Worm (Caenorhabditis elegans) whole organism, L4 larva: ENCODE measurements around the gene Y50E8A.11.
"Not testable (repeated sequence)": the region's sequence is repeated elsewhere in the genome, so short reads cannot be mapped to it uniquely, and the experiment has no call there.

ENCODE experiments used
- F26F4.8 ChIP-seq: fragments of 200-800 bp; sonication (Bioruptor generic); conservative IDR thresholded peaks from 2 replicates; pipeline ENCODE4 v1.3.6; 2022; ENCODE audit warnings: missing genetic modification characterization, missing compliant biosample characterization
- T20F7.1 ChIP-seq: fragments of 200-800 bp; sonication (Bioruptor generic); optimal IDR thresholded peaks from 2 replicates; lab custom pipeline; 2018; ENCODE audit warnings: mild to moderate bottlenecking, missing genetic modification characterization, missing compliant biosample characterization
- Y75B8A.6 ChIP-seq: fragments of 200-800 bp; sonication (Bioruptor generic); IDR thresholded peaks from 2 replicates; pipeline ENCODE4 v1.3.6; 2022; ENCODE audit warnings: missing genetic modification reagents, missing genetic modification characterization, missing compliant biosample characterization
- ZK546.5 ChIP-seq, 2 experiments: sonication (generic microtip); optimal IDR thresholded peaks; 2 replicates each; lab custom pipeline; 2017; ENCODE audit warnings: missing biosample characterization in 2 of 2, missing genetic modification characterization in 2 of 2
- aha-1 ChIP-seq: fragments of 150-350 bp; peaks from one replicate; lab custom pipeline; 2014; ENCODE audit warnings: missing biosample characterization, missing genetic modification characterization
- ama-1 ChIP-seq: fragments of 150-350 bp; optimal IDR thresholded peaks from 2 replicates; lab custom pipeline; 2014; ENCODE audit warnings: inconsistent platforms, mixed read lengths
- ceh-28 ChIP-seq: fragments of 150-350 bp; optimal IDR thresholded peaks from 2 replicates; lab custom pipeline; 2014; ENCODE audit warnings: missing biosample characterization, missing genetic modification reagents, missing genetic modification characterization
- cey-2 ChIP-seq: sonication (generic microtip); optimal IDR thresholded peaks from 3 replicates; lab custom pipeline; 2017; ENCODE audit warnings: missing genetic modification characterization, mild to moderate bottlenecking, missing compliant biosample characterization, antibody characterized with exemption, borderline replicate concordance; ENCODE audit not compliant: insufficient read depth
- dmd-6 ChIP-seq: fragments of 200-800 bp; sonication (Bioruptor generic); IDR thresholded peaks from 2 replicates; pipeline ENCODE4 v1.3.6; 2022; ENCODE audit warnings: missing genetic modification reagents, missing genetic modification characterization, missing compliant biosample characterization
- dmd-8 ChIP-seq: fragments of 200-800 bp; sonication (Bioruptor generic); IDR thresholded peaks from 2 replicates; pipeline ENCODE4 v1.3.6; 2022; ENCODE audit warnings: missing genetic modification characterization, missing compliant biosample characterization
- dpl-1 ChIP-seq: fragments of 150-350 bp; optimal IDR thresholded peaks from 2 replicates; lab custom pipeline; 2014; ENCODE audit warnings: missing biosample characterization, missing genetic modification reagents, missing genetic modification characterization
- fos-1 ChIP-seq: fragments of 150-350 bp; optimal IDR thresholded peaks from 2 replicates; lab custom pipeline; 2014; ENCODE audit warnings: missing biosample characterization, missing genetic modification characterization
- gei-8 ChIP-seq: fragments of 200-800 bp; sonication (Bioruptor generic); optimal IDR thresholded peaks from 2 replicates; lab custom pipeline; 2018; ENCODE audit warnings: mild to moderate bottlenecking, missing genetic modification characterization, missing compliant biosample characterization
- hlh-11 ChIP-seq: fragments of 200-800 bp; sonication (Bioruptor generic); optimal IDR thresholded peaks from 2 replicates; lab custom pipeline; 2018; ENCODE audit warnings: mild to moderate bottlenecking, missing genetic modification characterization, missing compliant biosample characterization
- jun-1 ChIP-seq: fragments of 150-350 bp; optimal IDR thresholded peaks from 2 replicates; lab custom pipeline; 2014; ENCODE audit warnings: missing biosample characterization, missing genetic modification reagents, missing genetic modification characterization
- lin-15B ChIP-seq: fragments of 150-350 bp; sonication (generic microtip); optimal IDR thresholded peaks from 3 replicates; lab custom pipeline; 2014; ENCODE audit warnings: missing biosample characterization, missing genetic modification characterization
- lin-29 ChIP-seq: fragments of 200-800 bp; sonication (Bioruptor generic); IDR thresholded peaks from 2 replicates; pipeline ENCODE4 v1.3.6; 2022; ENCODE audit warnings: missing genetic modification reagents, missing genetic modification characterization, missing compliant biosample characterization
- madf-9 ChIP-seq: fragments of 200-800 bp; sonication (Bioruptor generic); conservative IDR thresholded peaks from 2 replicates; pipeline ENCODE4 v1.3.6; 2022; ENCODE audit warnings: missing genetic modification reagents, missing genetic modification characterization, missing compliant biosample characterization
- mdl-1 ChIP-seq, 2 experiments: fragments of 150-350 bp in 1 of 2; sonication (generic microtip) in 1 of 2; optimal IDR thresholded peaks; 2 replicates each; lab custom pipeline; 2014 to 2017; ENCODE audit warnings: missing biosample characterization in 2 of 2, missing genetic modification characterization in 2 of 2
- mdt-29 ChIP-seq: fragments of 200-800 bp; sonication (Bioruptor generic); IDR thresholded peaks from 2 replicates; pipeline ENCODE4 v1.3.6; 2022; ENCODE audit warnings: missing genetic modification reagents, missing genetic modification characterization, missing compliant biosample characterization
- mes-2 ChIP-seq: sonication (generic microtip); optimal IDR thresholded peaks from 2 replicates; lab custom pipeline; 2016; ENCODE audit warnings: missing genotype, mild to moderate bottlenecking, missing genetic modification characterization, missing compliant biosample characterization; ENCODE audit not compliant: poor library complexity, severe bottlenecking
- nhr-102 ChIP-seq: sonication (generic microtip); optimal IDR thresholded peaks from 2 replicates; lab custom pipeline; 2016; ENCODE audit warnings: mild to moderate bottlenecking, missing genetic modification characterization, moderate library complexity, missing compliant biosample characterization
- nhr-237 ChIP-seq: sonication (generic microtip); optimal IDR thresholded peaks from 2 replicates; lab custom pipeline; 2017; ENCODE audit warnings: missing biosample characterization, missing genetic modification characterization
- nhr-76 ChIP-seq: fragments of 150-350 bp; optimal IDR thresholded peaks from 2 replicates; lab custom pipeline; 2014; ENCODE audit warnings: missing biosample characterization, missing genetic modification characterization
- saeg-2 ChIP-seq: fragments of 200-800 bp; sonication (Bioruptor generic); IDR thresholded peaks from 2 replicates; pipeline ENCODE4 v1.3.6; 2022; ENCODE audit warnings: missing genetic modification reagents, missing genetic modification characterization, missing compliant biosample characterization
- set-16 ChIP-seq: fragments of 200-800 bp; sonication (Bioruptor generic); IDR thresholded peaks from 2 replicates; pipeline ENCODE4 v1.3.6; 2022; ENCODE audit warnings: missing genetic modification reagents, missing genetic modification characterization, missing compliant biosample characterization
- skn-1 ChIP-seq: fragments of 150-350 bp; optimal IDR thresholded peaks from 2 replicates; lab custom pipeline; 2014; ENCODE audit warnings: missing biosample characterization, missing genetic modification characterization
- snpc-1.2 ChIP-seq: fragments of 200-800 bp; sonication (Bioruptor generic); IDR thresholded peaks from 2 replicates; pipeline ENCODE4 v1.3.6; 2022; ENCODE audit warnings: missing genetic modification reagents, missing genetic modification characterization, missing compliant biosample characterization
- snpc-4 ChIP-seq: fragments of 150-350 bp; optimal IDR thresholded peaks from 2 replicates; lab custom pipeline; 2014; ENCODE audit warnings: missing biosample characterization, missing genetic modification characterization
- spr-1 ChIP-seq: sonication (generic microtip); optimal IDR thresholded peaks from 2 replicates; lab custom pipeline; 2016; ENCODE audit warnings: mild to moderate bottlenecking, missing genetic modification characterization, missing compliant biosample characterization
- unc-39 ChIP-seq: sonication (generic microtip); optimal IDR thresholded peaks from 2 replicates; lab custom pipeline; 2017; ENCODE audit warnings: missing biosample characterization, missing genetic modification characterization
- unc-62 ChIP-seq, 3 experiments: fragments of 150-350 bp in 1 of 3; sonication (generic microtip); optimal IDR thresholded peaks in 2 of 3; peaks in 1 of 3; 1 replicate in 1 of 3; 2 replicates in 2 of 3; lab custom pipeline; 2014 to 2017; ENCODE audit warnings: missing biosample characterization in 3 of 3, missing genetic modification characterization in 3 of 3, missing genetic modification reagents in 3 of 3, missing genotype in 1 of 3
- zfp-3 ChIP-seq: fragments of 200-800 bp; sonication (Bioruptor generic); conservative IDR thresholded peaks from 2 replicates; pipeline ENCODE4 v1.3.6; 2022; ENCODE audit warnings: missing genetic modification reagents, missing genetic modification characterization, missing compliant biosample characterization
- zip-11 ChIP-seq: fragments of 200-800 bp; sonication (Bioruptor generic); IDR thresholded peaks from 2 replicates; pipeline ENCODE4 v1.3.6; 2022; ENCODE audit warnings: missing genetic modification characterization, missing compliant biosample characterization

Y50E8A.11 gene

DNA sequence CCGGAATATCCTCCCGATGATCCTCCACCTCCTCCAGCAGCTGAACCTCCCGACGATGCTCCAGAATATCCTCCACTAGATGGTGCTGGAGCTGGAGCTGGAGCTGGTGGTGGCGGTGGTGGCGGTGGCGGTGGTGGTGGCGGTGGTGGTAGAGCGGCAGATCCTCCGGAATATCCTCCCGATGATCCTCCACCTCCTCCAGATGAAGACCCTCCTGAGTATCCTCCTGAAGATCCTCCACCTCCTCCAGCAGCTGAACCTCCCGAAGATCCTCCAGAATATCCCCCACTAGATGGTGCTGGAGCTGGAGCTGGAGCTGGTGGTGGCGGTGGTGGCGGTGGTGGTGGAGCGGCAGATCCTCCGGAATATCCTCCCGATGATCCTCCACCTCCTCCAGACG lies 37.8 kb upstream of the Y50E8A.11 start:
- TF ChIP-seq set-16 (GFP tag; lab: Robert Waterston, UW): peak; percentile 92
- TF ChIP-seq, all 104 proteins: peak for 1; not testable (repeated sequence) for 103

DNA sequence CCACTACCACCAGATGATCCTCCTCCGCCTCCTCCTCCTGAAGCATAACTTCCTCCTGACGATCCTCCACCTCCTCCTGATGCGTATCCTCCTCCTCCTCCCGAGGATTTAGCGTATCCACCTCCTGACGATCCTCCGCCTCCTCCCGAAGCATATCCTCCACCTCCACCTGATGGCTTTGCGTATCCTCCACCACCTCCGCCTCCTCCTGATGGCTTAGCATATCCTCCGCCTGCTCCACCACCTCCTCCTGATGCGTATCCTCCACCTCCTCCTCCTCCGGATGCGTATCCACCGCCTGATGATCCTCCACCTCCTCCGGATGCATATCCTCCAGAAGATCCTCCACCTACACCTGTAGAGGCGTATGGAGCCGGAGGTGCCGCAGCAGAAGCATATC lies 36.4 kb upstream of the Y50E8A.11 start:
- TF ChIP-seq jun-1 (tag; lab: Kevin White, UChicago) (no peak), set-16 (GFP tag; lab: Robert Waterston, UW) (peak; percentile 87)

DNA sequence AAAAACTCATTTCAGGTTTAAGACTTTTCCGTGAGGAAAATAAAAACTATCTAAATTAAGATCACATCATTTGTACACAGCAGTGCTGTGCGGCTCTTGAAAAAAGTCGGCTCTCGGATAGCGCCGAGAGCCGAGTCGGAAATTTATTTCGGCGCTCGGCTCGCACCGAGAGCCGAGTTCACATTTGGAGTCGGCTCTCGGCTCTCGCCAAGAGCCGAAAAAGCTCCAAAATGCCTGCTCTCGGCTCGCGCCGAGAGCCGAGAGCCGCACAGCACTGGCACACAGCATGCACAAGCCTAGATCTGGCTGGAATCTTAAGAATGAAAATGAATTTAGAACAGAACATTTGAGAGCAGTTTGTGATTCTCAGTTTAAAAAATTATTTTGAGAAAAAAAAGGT lies 34.3 kb upstream of the Y50E8A.11 start:
- TF ChIP-seq dmd-8: no peak
- TF ChIP-seq set-16 (GFP tag; lab: Robert Waterston, UW): peak; percentile 89
- TF ChIP-seq, all 104 proteins: peak for 1

DNA sequence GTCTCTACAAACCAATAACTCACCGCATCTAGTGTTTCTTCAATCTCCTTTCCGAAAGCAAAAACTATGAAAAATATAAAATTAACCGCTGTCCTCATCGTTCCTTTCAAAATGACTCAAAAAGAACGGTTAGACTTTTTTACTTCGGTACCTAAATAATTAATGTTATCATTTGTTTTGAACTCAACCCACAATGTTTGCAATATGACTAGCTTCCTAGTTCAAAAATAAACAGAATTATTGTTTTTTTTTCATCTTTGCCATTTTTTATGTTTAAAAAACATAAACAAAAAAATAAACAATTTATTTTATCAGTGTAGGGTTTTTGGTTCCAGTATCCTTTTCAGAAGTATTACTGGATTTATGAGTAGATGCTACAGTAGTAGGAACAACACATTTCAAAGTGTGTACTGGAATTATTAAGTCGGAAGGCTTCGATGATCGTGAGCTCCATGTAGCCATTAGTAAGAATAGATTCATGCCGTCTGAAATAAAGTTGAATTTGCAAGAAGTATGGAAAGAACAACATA lies 32.6 kb upstream of the Y50E8A.11 start, which contains the start of the genes lipl-8 and Y50E8A.22:
lipl-8 (minus strand) TSS at position 101 of the 530 bp plus-strand sequence.
Y50E8A.22 (minus strand) TSS at position 480 of the 530 bp plus-strand sequence.
- no peak for TF ChIP-seq ama-1 (lab: Kevin White, UChicago)
- no peak for TF ChIP-seq spr-1 (tag; lab: Kevin White, UChicago)
- no peak for TF ChIP-seq madf-9 (GFP tag; lab: Robert Waterston, UW)
- no peak for TF ChIP-seq lin-29 (GFP tag; lab: Robert Waterston, UW)
- TF ChIP-seq snpc-4 (tag; lab: Kevin White, UChicago): no peak
- TF ChIP-seq nhr-237 (tag; lab: Kevin White, UChicago): no peak
- TF ChIP-seq dmd-6 (GFP tag; lab: Robert Waterston, UW): no peak
- no peak for TF ChIP-seq gei-8
- no peak for TF ChIP-seq lin-15B
- no peak for TF ChIP-seq F26F4.8 (GFP tag; lab: Robert Waterston, UW)
- no peak for TF ChIP-seq hlh-11 (tag; lab: Kevin White, UChicago)
- no peak for TF ChIP-seq ceh-28 (tag; lab: Kevin White, UChicago)
- no peak for TF ChIP-seq nhr-102
- TF ChIP-seq dpl-1 (GFP tag; lab: Kevin White, UChicago): no peak
- TF ChIP-seq cey-2 (tag; lab: Kevin White, UChicago): no peak
- TF ChIP-seq ZK546.5 (tag; optimal IDR thresholded peaks at IDR 0.05; lab: Kevin White, UChicago): no peak
- TF ChIP-seq mes-2 (tag; lab: Kevin White, UChicago): no peak
- no peak for TF ChIP-seq snpc-1.2 (GFP tag; lab: Robert Waterston, UW)
- TF ChIP-seq zip-11 (GFP tag; lab: Robert Waterston, UW): no peak
- TF ChIP-seq, all 104 proteins: peak for 0

DNA sequence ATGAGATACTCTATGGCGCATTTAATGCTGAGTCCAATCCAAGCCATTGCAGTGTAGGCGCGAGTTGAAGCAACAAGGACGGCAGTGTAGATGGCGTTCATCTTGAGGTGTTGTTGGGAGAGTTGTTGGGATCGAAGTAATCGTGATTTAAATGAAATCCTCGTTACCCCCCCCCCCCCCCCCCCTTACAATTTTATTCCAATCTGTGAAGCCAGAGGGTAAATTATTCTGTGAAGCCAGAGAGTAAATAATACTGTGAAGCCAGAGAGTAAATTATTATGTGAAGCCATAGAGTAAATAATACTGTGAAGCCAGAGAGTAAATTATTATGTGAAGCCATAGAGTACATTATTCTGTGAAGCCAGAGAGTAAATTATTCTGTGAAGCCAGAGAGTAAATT lies 30.9 kb upstream of the Y50E8A.11 start, which contains the start of gene nspa-10:
nspa-10 (minus strand) TSS at position 101 of the 400 bp plus-strand sequence.
- not testable (repeated sequence) for TF ChIP-seq mdt-29 (GFP tag; lab: Robert Waterston, UW); skn-1 (tag; lab: Kevin White, UChicago); unc-39
- TF ChIP-seq, all 104 proteins: peak for 0; not testable (repeated sequence) for 104

DNA sequence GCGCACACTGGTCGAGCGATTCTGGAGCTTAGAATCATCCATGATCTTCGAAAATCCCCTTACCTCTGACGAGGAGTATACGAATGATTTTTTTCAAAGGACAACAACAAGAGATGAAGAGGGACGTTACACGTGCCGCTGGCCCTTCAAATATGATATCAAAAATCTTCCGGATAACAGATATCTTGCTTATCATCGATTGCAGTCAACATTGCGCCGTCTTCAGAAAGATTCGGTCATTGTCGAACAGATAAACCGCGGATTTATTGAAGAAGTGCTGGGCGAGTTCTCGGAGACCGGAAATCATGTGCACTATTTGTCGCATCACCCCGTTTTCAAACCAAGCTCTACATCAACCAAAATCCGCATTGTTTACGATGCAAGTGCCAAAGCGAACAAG lies 18.7 kb upstream of the Y50E8A.11 start:
- TF ChIP-seq saeg-2 (GFP tag; lab: Robert Waterston, UW) (no peak), nhr-76 (no peak), unc-62 (GFP tag; optimal IDR thresholded peaks at IDR 0.05 in 1 of 2; lab: Kevin White, UChicago) (peak in 1 of 2 experiments; percentile 84), unc-62 (tag; optimal IDR thresholded peaks at IDR 0.05; lab: Kevin White, UChicago) (no peak), mdl-1 (tag; optimal IDR thresholded peaks at IDR 0.05; lab: Kevin White, UChicago) (no peak), unc-39 (no peak), aha-1 (tag; lab: Kevin White, UChicago) (peak; percentile 84), zfp-3 (GFP tag; lab: Robert Waterston, UW) (no peak), T20F7.1 (GFP tag; lab: Kevin White, UChicago) (no peak), fos-1 (tag; lab: Kevin White, UChicago) (no peak), Y75B8A.6 (GFP tag; lab: Robert Waterston, UW) (no peak)
- TF ChIP-seq, all 104 proteins: peak for 2
